Fruit fly (Drosophila melanogaster) whole organism, embryonic: ENCODE results near the gene Abca3.
A peak's percentile ranks its signal among the peaks of the same experiment; 100 is the strongest.

ENCODE experiments used
- Adf1 ChIP-seq: fragments of 200-800 bp; sonication (Bioruptor generic); IDR thresholded peaks from 2 replicates; pipeline ENCODE4 v1.3.6; 2022; ENCODE audit warnings: missing biosample characterization, missing genetic modification characterization
- Awh ChIP-seq: fragments of 200-800 bp; sonication (Bioruptor generic); IDR thresholded peaks from 2 replicates; pipeline ENCODE4, ENCODE4 v1.3.6; 2022; ENCODE audit warnings: missing biosample characterization, missing genetic modification characterization
- B-H2 ChIP-seq: fragments of 200-800 bp; sonication (Bioruptor generic); optimal IDR thresholded peaks from 2 replicates; lab custom pipeline; 2018; ENCODE audit warnings: missing biosample characterization, mild to moderate bottlenecking, missing genetic modification characterization
- BEAF-32 ChIP-seq: fragments of 200-800 bp; sonication (Bioruptor generic); optimal IDR thresholded peaks from 3 replicates; lab custom pipeline; 2017; ENCODE audit warnings: missing biosample characterization, missing genetic modification characterization, mild to moderate bottlenecking, moderate library complexity, missing genetic modification reagents
- CG10209 ChIP-seq: fragments of 200-800 bp; sonication (Bioruptor generic); optimal IDR thresholded peaks from 3 replicates; lab custom pipeline; 2017; ENCODE audit warnings: missing biosample characterization, mild to moderate bottlenecking, missing genetic modification characterization, missing genetic modification reagents
- CG10274 ChIP-seq: fragments of 200-800 bp; sonication (Bioruptor generic); optimal IDR thresholded peaks from 3 replicates; lab custom pipeline; 2017; ENCODE audit warnings: missing biosample characterization, mild to moderate bottlenecking, missing genetic modification characterization
- CG11093 ChIP-seq: fragments of 200-800 bp; sonication (Bioruptor generic); IDR thresholded peaks from 3 replicates; pipeline ENCODE4 v1.3.6; 2022; ENCODE audit warnings: missing biosample characterization, missing genetic modification characterization
- CG12299 ChIP-seq: fragments of 200-800 bp; sonication (Bioruptor generic); optimal IDR thresholded peaks from 2 replicates; lab custom pipeline; 2018; ENCODE audit warnings: missing biosample characterization, mild to moderate bottlenecking, missing genetic modification characterization
- CG12769 ChIP-seq: fragments of 200-800 bp; sonication (Bioruptor generic); optimal IDR thresholded peaks from 2 replicates; lab custom pipeline; 2019; ENCODE audit warnings: missing biosample characterization, mild to moderate bottlenecking, missing genetic modification characterization, moderate library complexity
- CG3281 ChIP-seq: fragments of 200-800 bp; sonication (Bioruptor generic); optimal IDR thresholded peaks from 3 replicates; lab custom pipeline; 2017; ENCODE audit warnings: missing biosample characterization, mild to moderate bottlenecking, missing genetic modification characterization
- CG34422 ChIP-seq: fragments of 200-800 bp; sonication (Bioruptor generic); IDR thresholded peaks from 3 replicates; pipeline ENCODE4 v1.3.6; 2022; ENCODE audit warnings: missing biosample characterization, missing genetic modification characterization
- CG3838 ChIP-seq: fragments of 200-800 bp; sonication (Bioruptor generic); optimal IDR thresholded peaks from 3 replicates; lab custom pipeline; 2016; ENCODE audit warnings: missing biosample characterization, missing genetic modification characterization
- CG4360 ChIP-seq: fragments of 200-800 bp; sonication (Bioruptor generic); IDR thresholded peaks from 2 replicates; pipeline ENCODE4 v1.3.6; 2022; ENCODE audit warnings: missing biosample characterization, missing genetic modification characterization
- CG6254 ChIP-seq: fragments of 200-800 bp; sonication (Bioruptor generic); optimal IDR thresholded peaks from 3 replicates; lab custom pipeline; 2017; ENCODE audit warnings: mild to moderate bottlenecking, missing biosample characterization, missing genetic modification reagents, missing genetic modification characterization
- CG6765 ChIP-seq: fragments of 200-800 bp; sonication (Bioruptor generic); optimal IDR thresholded peaks from 3 replicates; lab custom pipeline; 2017; ENCODE audit warnings: missing biosample characterization, mild to moderate bottlenecking, missing genetic modification characterization
- CG8290 ChIP-seq, 3 experiments: fragments of 200-800 bp; sonication (Bioruptor generic); optimal IDR thresholded peaks; 2 replicates each; lab custom pipeline; 2016 to 2019; ENCODE audit warnings: missing biosample characterization in 3 of 3, missing genetic modification characterization in 3 of 3, mild to moderate bottlenecking in 2 of 3, moderate library complexity in 1 of 3
- CG8924 ChIP-seq: fragments of 200-800 bp; optimal IDR thresholded peaks from 3 replicates; lab custom pipeline; 2019; ENCODE audit warnings: missing biosample characterization, mild to moderate bottlenecking, missing genetic modification characterization, moderate library complexity
- CG9797 ChIP-seq: fragments of 200-800 bp; sonication (Bioruptor generic); optimal IDR thresholded peaks from 3 replicates; lab custom pipeline; 2018; ENCODE audit warnings: missing biosample characterization, mild to moderate bottlenecking, missing genetic modification characterization
- Camta ChIP-seq: fragments of 200-800 bp; sonication (Bioruptor generic); optimal IDR thresholded peaks from 2 replicates; lab custom pipeline; 2016; ENCODE audit warnings: missing biosample characterization, missing genetic modification characterization
- Dbx ChIP-seq: fragments of 200-800 bp; sonication (Bioruptor generic); IDR thresholded peaks from 3 replicates; pipeline ENCODE4 v1.3.6; 2022; ENCODE audit warnings: missing biosample characterization, missing genetic modification characterization
- Dip3 ChIP-seq: fragments of 200-800 bp; sonication (Bioruptor generic); optimal IDR thresholded peaks from 3 replicates; lab custom pipeline; 2016; ENCODE audit warnings: missing biosample characterization, missing genetic modification characterization
- Ets65A ChIP-seq: fragments of 200-800 bp; sonication (Bioruptor generic); peaks from one replicate; lab custom pipeline; 2016; ENCODE audit warnings: missing biosample characterization, missing genetic modification characterization
- Gsc ChIP-seq: fragments of 200-800 bp; sonication (Bioruptor generic); IDR thresholded peaks from 2 replicates; pipeline ENCODE4 v1.3.6; 2022; ENCODE audit warnings: missing biosample characterization, missing genetic modification characterization
- H15 ChIP-seq: fragments of 200-800 bp; sonication (Bioruptor generic); IDR thresholded peaks from 3 replicates; pipeline ENCODE4 v1.3.6; 2022; ENCODE audit warnings: missing biosample characterization, missing genetic modification characterization
- HLH4C ChIP-seq: fragments of 200-800 bp; sonication (Bioruptor generic); IDR thresholded peaks from 3 replicates; pipeline ENCODE4 v1.3.6; 2022; ENCODE audit warnings: missing biosample characterization, missing genetic modification characterization; ENCODE audit not compliant: partially characterized antibody
- Med ChIP-seq: fragments of 200-800 bp; sonication (Bioruptor generic); peaks from one replicate; lab custom pipeline; 2016; ENCODE audit warnings: missing biosample characterization, missing genetic modification characterization, mild to moderate bottlenecking, inconsistent platforms, moderate library complexity
- Opbp ChIP-seq: fragments of 200-800 bp; sonication (Bioruptor generic); IDR thresholded peaks from 3 replicates; pipeline ENCODE4 v1.3.6; 2022; ENCODE audit warnings: missing biosample characterization, missing genetic modification characterization; ENCODE audit not compliant: partially characterized antibody
- PHDP ChIP-seq: fragments of 200-800 bp; sonication (Bioruptor generic); optimal IDR thresholded peaks from 3 replicates; lab custom pipeline; 2018; ENCODE audit warnings: missing biosample characterization, mild to moderate bottlenecking, missing genetic modification characterization, moderate library complexity
- Spps ChIP-seq: fragments of 200-800 bp; sonication (Bioruptor generic); optimal IDR thresholded peaks from 2 replicates; lab custom pipeline; 2018; ENCODE audit warnings: missing biosample characterization, mild to moderate bottlenecking, missing genetic modification characterization
- Sry-β ChIP-seq: fragments of 200-800 bp; sonication (Bioruptor generic); optimal IDR thresholded peaks from 2 replicates; lab custom pipeline; 2018; ENCODE audit warnings: missing biosample characterization, mild to moderate bottlenecking, missing genetic modification characterization, moderate library complexity
- Stat92E ChIP-seq, 3 experiments: fragments of >200 bp in 2 of 3; fragments of 200-800 bp in 1 of 3; sonication (Bioruptor generic) in 1 of 3; optimal IDR thresholded peaks; 2 replicates each; lab custom pipeline; 2017 to 2019; ENCODE audit warnings: missing biosample characterization in 3 of 3, missing genetic modification characterization in 3 of 3, mild to moderate bottlenecking in 1 of 3, moderate library complexity in 1 of 3
- Usf ChIP-seq: fragments of 200-800 bp; sonication (Bioruptor generic); optimal IDR thresholded peaks from 2 replicates; lab custom pipeline; 2017; ENCODE audit warnings: missing genotype, missing biosample characterization, missing genetic modification characterization
- cad ChIP-seq: fragments of >200 bp; optimal IDR thresholded peaks from 2 replicates; lab custom pipeline; 2017; ENCODE audit warnings: missing biosample characterization, missing genetic modification characterization
- chn ChIP-seq: fragments of 200-800 bp; sonication (Bioruptor generic); optimal IDR thresholded peaks from 2 replicates; lab custom pipeline; 2016; ENCODE audit warnings: missing biosample characterization, missing genetic modification characterization
- crc ChIP-seq: fragments of 200-800 bp; sonication (Bioruptor generic); optimal IDR thresholded peaks from 2 replicates; lab custom pipeline; 2016; ENCODE audit warnings: missing biosample characterization, missing genetic modification characterization
- cwo ChIP-seq: fragments of 200-800 bp; sonication (Bioruptor generic); optimal IDR thresholded peaks from 3 replicates; lab custom pipeline; 2017; ENCODE audit warnings: missing biosample characterization, missing genetic modification characterization, mild to moderate bottlenecking, moderate library complexity, missing genetic modification reagents
- en ChIP-seq: fragments of 200-800 bp; sonication (Bioruptor generic); optimal IDR thresholded peaks from 2 replicates; lab custom pipeline; 2016; ENCODE audit warnings: missing biosample characterization, missing genetic modification characterization
- eve ChIP-seq, 2 experiments: fragments of >200 bp; optimal IDR thresholded peaks; 2 replicates each; lab custom pipeline; 2017; ENCODE audit warnings: missing biosample characterization in 2 of 2, missing genetic modification characterization in 2 of 2
- fd102C ChIP-seq: fragments of 200-800 bp; sonication (Bioruptor generic); optimal IDR thresholded peaks from 2 replicates; lab custom pipeline; 2018; ENCODE audit warnings: missing biosample characterization, mild to moderate bottlenecking, missing genetic modification characterization, moderate library complexity
- gcm ChIP-seq: fragments of 200-800 bp; sonication (Bioruptor generic); optimal IDR thresholded peaks from 2 replicates; lab custom pipeline; 2019; ENCODE audit warnings: missing biosample characterization, mild to moderate bottlenecking, missing genetic modification characterization, moderate library complexity
- jing ChIP-seq: fragments of 200-800 bp; sonication (Bioruptor generic); optimal IDR thresholded peaks from 2 replicates; lab custom pipeline; 2018; ENCODE audit warnings: missing biosample characterization, mild to moderate bottlenecking, missing genetic modification characterization
- pfk ChIP-seq: fragments of 200-800 bp; sonication (Bioruptor generic); optimal IDR thresholded peaks from 2 replicates; lab custom pipeline; 2018; ENCODE audit warnings: missing biosample characterization, mild to moderate bottlenecking, missing genetic modification characterization, moderate library complexity
- pum ChIP-seq: fragments of 200-800 bp; sonication (Bioruptor generic); optimal IDR thresholded peaks from 2 replicates; lab custom pipeline; 2016; ENCODE audit warnings: missing biosample characterization, missing genetic modification characterization
- ranshi ChIP-seq: fragments of 200-800 bp; sonication (Bioruptor generic); IDR thresholded peaks from 2 replicates; pipeline ENCODE4 v1.3.6; 2022; ENCODE audit warnings: missing biosample characterization, missing genetic modification characterization
- shn ChIP-seq: fragments of 200-800 bp; sonication (Bioruptor generic); optimal IDR thresholded peaks from 3 replicates; lab custom pipeline; 2016; ENCODE audit warnings: missing biosample characterization, missing genetic modification characterization
- slp2 ChIP-seq: fragments of 200-800 bp; sonication (Bioruptor generic); optimal IDR thresholded peaks from 2 replicates; lab custom pipeline; 2016; ENCODE audit warnings: missing biosample characterization, missing genetic modification characterization
- stc ChIP-seq: fragments of 200-800 bp; sonication (Bioruptor generic); IDR thresholded peaks from 2 replicates; pipeline ENCODE4 v1.3.6; 2022; ENCODE audit warnings: missing biosample characterization, missing genetic modification characterization
- stwl ChIP-seq: fragments of 200-800 bp; sonication (Bioruptor generic); optimal IDR thresholded peaks from 3 replicates; lab custom pipeline; 2018; ENCODE audit warnings: missing biosample characterization, mild to moderate bottlenecking, missing genetic modification characterization, moderate library complexity
- wor ChIP-seq: fragments of 200-800 bp; sonication (Bioruptor generic); IDR thresholded peaks from 2 replicates; pipeline ENCODE4 v1.3.6; 2022; ENCODE audit warnings: missing biosample characterization, missing genetic modification characterization

Gene Abca3

DNA sequence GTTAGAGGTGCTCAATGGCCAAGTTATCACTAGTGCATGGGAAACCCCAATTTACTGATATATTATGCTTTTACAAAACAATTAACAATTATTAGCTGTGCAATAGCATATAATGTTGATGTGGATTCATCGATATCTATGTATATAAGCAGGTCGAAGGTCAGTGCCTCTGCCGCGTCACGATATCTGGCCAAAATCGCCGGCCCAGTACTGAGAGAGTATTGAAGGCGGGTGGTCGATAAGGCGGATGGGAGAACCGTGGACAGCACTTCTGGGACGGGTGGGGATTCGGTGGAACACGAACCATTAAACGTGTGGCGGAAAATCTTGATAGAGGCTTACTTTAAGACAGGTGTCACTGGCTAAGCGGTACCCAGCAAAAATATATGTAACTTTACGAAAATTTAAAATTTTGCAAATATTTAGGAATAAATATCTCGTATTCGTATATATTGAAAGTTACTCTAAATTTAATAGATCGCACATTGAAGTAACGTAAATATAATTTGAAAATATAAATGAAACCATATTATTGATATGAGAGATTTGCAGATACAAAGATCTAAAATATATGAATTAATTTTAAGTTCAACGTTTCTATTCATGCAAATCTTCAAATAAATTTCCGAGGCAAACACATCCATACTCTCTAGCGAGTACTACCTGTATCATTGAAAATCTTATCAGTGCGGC, 16.0 kb upstream of the Abca3 start (continued):
- TF ChIP-seq CG4360 (GFP tag; lab: Robert Waterston, UW) = no peak
- no peak for TF ChIP-seq fd102C (GFP tag; lab: Kevin White, UChicago)
- TF ChIP-seq Camta (GFP tag; lab: Kevin White, UChicago) = no peak
- no peak for TF ChIP-seq Gsc (GFP tag; lab: Robert Waterston, UW)
- TF ChIP-seq Dbx = 0 out of 3 replicates have a peak, but pooled peaks have one; percentile 48
- no peak for TF ChIP-seq stwl (tag; lab: Kevin White, UChicago)
- TF ChIP-seq CG10274 (GFP tag; lab: Kevin White, UChicago) = peak; percentile 5
- no peak for TF ChIP-seq CG12299 (tag; lab: Kevin White, UChicago)
- no peak for TF ChIP-seq Ets65A
- TF ChIP-seq CG34422 (GFP tag; lab: Robert Waterston, UW) = peak; percentile 23; the same call in 1 of the 3 replicates
- no peak for TF ChIP-seq CG9797
- no peak for TF ChIP-seq Med (GFP tag; lab: Kevin White, UChicago)
- no peak for TF ChIP-seq gcm (GFP tag; lab: Kevin White, UChicago)
- no peak for TF ChIP-seq CG6254
- TF ChIP-seq pum = peak; percentile 13
- no peak for TF ChIP-seq stc (GFP tag; lab: Robert Waterston, UW)
- TF ChIP-seq en (GFP tag; lab: Kevin White, UChicago) = no peak
- 0 out of 3 replicates have a peak, but pooled peaks have one; percentile 41 for TF ChIP-seq CG11093
- no peak for TF ChIP-seq PHDP
- no peak for TF ChIP-seq CG3838
- TF ChIP-seq ranshi = 0 out of 2 replicates have a peak, but pooled peaks have one; percentile 43
- no peak for TF ChIP-seq CG8290 (GFP tag; optimal IDR thresholded peaks at IDR 0.05; lab: Kevin White, UChicago)
- no peak for TF ChIP-seq CG8290 (tag; optimal IDR thresholded peaks at IDR 0.05; lab: Kevin White, UChicago)
- no peak for TF ChIP-seq jing (GFP tag; lab: Kevin White, UChicago)
- peak; percentile 74 for TF ChIP-seq CG3281 (GFP tag; lab: Kevin White, UChicago)
- TF ChIP-seq wor (GFP tag; lab: Robert Waterston, UW) = no peak
- TF ChIP-seq Awh = no peak
- no peak for TF ChIP-seq H15 (GFP tag; lab: Robert Waterston, UW)
- TF ChIP-seq Usf (GFP tag; lab: Kevin White, UChicago) = no peak
- TF ChIP-seq Adf1 = peak; percentile 41; the same call in 1 of the 2 replicates
- no peak for TF ChIP-seq cad (GFP tag; lab: Kevin White, UChicago)
- TF ChIP-seq CG12769 (tag; lab: Kevin White, UChicago) = no peak
- peak; percentile 82 for TF ChIP-seq pfk (GFP tag; lab: Kevin White, UChicago)
- TF ChIP-seq CG6765 = peak; percentile 36
- no peak for TF ChIP-seq Spps
- TF ChIP-seq HLH4C (GFP tag; lab: Robert Waterston, UW) = no peak
- TF ChIP-seq eve (GFP tag; optimal IDR thresholded peaks at IDR 0.05; lab: Kevin White, UChicago) = no peak
- TF ChIP-seq CG10209 (GFP tag; lab: Kevin White, UChicago) = peak; percentile 64
- no peak for TF ChIP-seq Sry-β (GFP tag; lab: Kevin White, UChicago)
- TF ChIP-seq slp2 (GFP tag; lab: Kevin White, UChicago) = no peak
- TF ChIP-seq chn (GFP tag; lab: Kevin White, UChicago) = no peak
- TF ChIP-seq Dip3 (GFP tag; lab: Kevin White, UChicago) = peak; percentile 24
- no peak for TF ChIP-seq Stat92E (GFP tag; optimal IDR thresholded peaks at IDR 0.05; lab: Kevin White, UChicago)
- TF ChIP-seq CG8924 = peak; percentile 19
- no peak for TF ChIP-seq Opbp (GFP tag; lab: Robert Waterston, UW)
- TF ChIP-seq BEAF-32 (GFP tag; lab: Kevin White, UChicago) = no peak
- TF ChIP-seq cwo (GFP tag; lab: Kevin White, UChicago) = peak; percentile 92
- TF ChIP-seq B-H2 (GFP tag; lab: Kevin White, UChicago) = peak; percentile 57
- TF ChIP-seq shn (GFP tag; lab: Kevin White, UChicago) = no peak
- TF ChIP-seq crc (GFP tag; lab: Kevin White, UChicago) = no peak
